Fruit fly (Drosophila melanogaster): Measurements from ENCODE around the gene CG34150.

The CG34150 gene

DNA sequence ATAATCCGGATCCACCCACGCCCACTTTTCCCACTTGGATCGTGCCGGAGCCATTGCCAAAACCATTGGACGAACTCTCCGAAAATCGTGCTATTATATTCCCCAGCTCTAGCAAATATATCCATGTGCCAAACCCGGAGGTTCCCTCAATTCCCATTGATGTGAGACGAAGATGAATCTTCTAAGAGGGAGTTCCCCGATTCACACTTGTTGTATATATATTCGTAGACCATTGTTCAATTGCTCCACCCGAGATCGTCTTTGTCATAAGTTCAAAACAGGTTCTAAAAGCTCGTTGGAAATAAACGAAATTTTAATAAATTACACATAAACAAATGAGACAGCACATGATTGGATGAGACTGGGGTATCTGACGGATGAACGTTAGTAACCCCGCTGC, 49.8 kb downstream of the CG34150 start:
- TF ChIP-seq ranshi (GFP tag; IDR thresholded peaks at IDR 0.05) (no peak), mam (GFP tag; optimal IDR thresholded peaks at IDR 0.05) (no peak), sens (GFP tag) (peak; percentile 1), dan (GFP tag; IDR thresholded peaks at IDR 0.05) (no peak), Side (GFP tag; optimal IDR thresholded peaks at IDR 0.05) (no peak), CG4820 (GFP tag; optimal IDR thresholded peaks at IDR 0.05) (no peak), jumu (GFP tag; optimal IDR thresholded peaks at IDR 0.05) (no peak), repo (GFP tag; optimal IDR thresholded peaks at IDR 0.05) (no peak), Atf-2 (GFP tag; optimal IDR thresholded peaks at IDR 0.05) (no peak)

Data from whole organism, embryonic.